Worm (Caenorhabditis elegans): ENCODE results near the gene T10C6.16.

Gene T10C6.16

ce11 chrV:16024917-16025316 is 7.9 kb downstream of the T10C6.16 start:
- no peak for TF ChIP-seq klf-2 (GFP tag; conservative IDR thresholded peaks at IDR 0.05)
- 0 out of 2 replicates have a peak, but pooled peaks have one; percentile 39 for TF ChIP-seq tab-1 (GFP tag; IDR thresholded peaks at IDR 0.05)

ce11 chrV:16024300-16024699 is 8.5 kb downstream of the T10C6.16 start, which contains the start of gene T10C6.6:
Gene T10C6.6 (plus strand): TSS chrV:16024326.
- TF ChIP-seq ref-1 (GFP tag; conservative IDR thresholded peaks at IDR 0.05) = no peak

- TF ChIP-seq med-1 (GFP tag; optimal IDR thresholded peaks at IDR 0.05; ENCODE audit: insufficient read depth) = no peak
- no peak for TF ChIP-seq ref-1 (GFP tag; conservative IDR thresholded peaks at IDR 0.05)
- TF ChIP-seq ztf-29 (GFP tag; IDR thresholded peaks at IDR 0.05) = no peak
- TF ChIP-seq ztf-23 (GFP tag; IDR thresholded peaks at IDR 0.05) = no peak
- TF ChIP-seq cog-1 (tag; optimal IDR thresholded peaks at IDR 0.05) = no peak
Observed at ce11 chrV:16023559-16023958, 9.2 kb downstream of the T10C6.16 start.

- TF ChIP-seq klf-2 (GFP tag; conservative IDR thresholded peaks at IDR 0.05) = no peak
- no peak for TF ChIP-seq ztf-23 (GFP tag; IDR thresholded peaks at IDR 0.05)
- TF ChIP-seq med-1 (GFP tag; optimal IDR thresholded peaks at IDR 0.05; ENCODE audit: insufficient read depth) = no peak
- no peak for TF ChIP-seq T22C8.4 (GFP tag; IDR thresholded peaks at IDR 0.05)
Observed at ce11 chrV:16023051-16023450, 9.8 kb downstream of the T10C6.16 start, which contains the start of gene cwc-15. Gene cwc-15 (plus strand): TSS chrV:16023351.

ce11 chrV:16022600-16022999 is 10.2 kb downstream of the T10C6.16 start:
- TF ChIP-seq T22C8.4 (GFP tag; IDR thresholded peaks at IDR 0.05) (no peak; the same call in 1 of the 2 replicates), flt-1 (GFP tag; IDR thresholded peaks at IDR 0.05) (peak; percentile 61), ztf-23 (GFP tag; IDR thresholded peaks at IDR 0.05) (0 out of 2 replicates have a peak, but pooled peaks have one; percentile 40), ref-1 (GFP tag; conservative IDR thresholded peaks at IDR 0.05) (no peak), cog-1 (tag; optimal IDR thresholded peaks at IDR 0.05) (peak; percentile 30)

- TF ChIP-seq flt-1 (GFP tag; IDR thresholded peaks at IDR 0.05) (no peak), ztf-23 (GFP tag; IDR thresholded peaks at IDR 0.05) (no peak), T22C8.4 (GFP tag; IDR thresholded peaks at IDR 0.05) (no peak), ref-1 (GFP tag; conservative IDR thresholded peaks at IDR 0.05) (no peak), ztf-29 (GFP tag; IDR thresholded peaks at IDR 0.05) (no peak), med-1 (GFP tag; optimal IDR thresholded peaks at IDR 0.05; ENCODE audit: insufficient read depth) (no peak), klf-2 (GFP tag; conservative IDR thresholded peaks at IDR 0.05) (no peak), tab-1 (GFP tag; IDR thresholded peaks at IDR 0.05) (no peak), cog-1 (tag; optimal IDR thresholded peaks at IDR 0.05) (no peak)
Observed at ce11 chrV:16020042-16020441, 12.8 kb downstream of the T10C6.16 start, which contains the start of gene srx-44. Gene srx-44 (plus strand): TSS chrV:16020342.

- TF ChIP-seq ref-1 (GFP tag; conservative IDR thresholded peaks at IDR 0.05) (no peak), med-1 (GFP tag; optimal IDR thresholded peaks at IDR 0.05; ENCODE audit: insufficient read depth) (no peak), tab-1 (GFP tag; IDR thresholded peaks at IDR 0.05) (no peak), klf-2 (GFP tag; conservative IDR thresholded peaks at IDR 0.05) (no peak), ztf-23 (GFP tag; IDR thresholded peaks at IDR 0.05) (no peak), T22C8.4 (GFP tag; IDR thresholded peaks at IDR 0.05) (no peak), cog-1 (tag; optimal IDR thresholded peaks at IDR 0.05) (no peak), flt-1 (GFP tag; IDR thresholded peaks at IDR 0.05) (no peak), ztf-29 (GFP tag; IDR thresholded peaks at IDR 0.05) (no peak)
Observed at ce11 chrV:16017671-16018070, 15.1 kb downstream of the T10C6.16 start, which contains the start of gene srx-43. Gene srx-43 (plus strand): TSS chrV:16017971.

ce11 chrV:16016977-16017376 is 15.8 kb downstream of the T10C6.16 start:
- no peak for TF ChIP-seq klf-2 (GFP tag; conservative IDR thresholded peaks at IDR 0.05)
- no peak for TF ChIP-seq flt-1 (GFP tag; IDR thresholded peaks at IDR 0.05)
- TF ChIP-seq ref-1 (GFP tag; conservative IDR thresholded peaks at IDR 0.05) = no peak
- no peak for TF ChIP-seq T22C8.4 (GFP tag; IDR thresholded peaks at IDR 0.05)
- TF ChIP-seq med-1 (GFP tag; optimal IDR thresholded peaks at IDR 0.05; ENCODE audit: insufficient read depth) = no peak
- TF ChIP-seq ztf-23 (GFP tag; IDR thresholded peaks at IDR 0.05) = no peak
- no peak for TF ChIP-seq cog-1 (tag; optimal IDR thresholded peaks at IDR 0.05)
- TF ChIP-seq ztf-29 (GFP tag; IDR thresholded peaks at IDR 0.05) = no peak
- no peak for TF ChIP-seq tab-1 (GFP tag; IDR thresholded peaks at IDR 0.05)

- TF ChIP-seq ref-1 (GFP tag; conservative IDR thresholded peaks at IDR 0.05) = no peak
- no peak for TF ChIP-seq tab-1 (GFP tag; IDR thresholded peaks at IDR 0.05)
- TF ChIP-seq ztf-29 (GFP tag; IDR thresholded peaks at IDR 0.05) = no peak
- TF ChIP-seq med-1 (GFP tag; optimal IDR thresholded peaks at IDR 0.05; ENCODE audit: insufficient read depth) = no peak
Observed at ce11 chrV:16015652-16016051, 17.2 kb downstream of the T10C6.16 start, which contains the start of gene str-232. Gene str-232 (minus strand): TSS chrV:16015752.

- no peak for TF ChIP-seq flt-1 (GFP tag; IDR thresholded peaks at IDR 0.05)
- no peak for TF ChIP-seq ztf-23 (GFP tag; IDR thresholded peaks at IDR 0.05)
- TF ChIP-seq cog-1 (tag; optimal IDR thresholded peaks at IDR 0.05) = no peak
- no peak for TF ChIP-seq klf-2 (GFP tag; conservative IDR thresholded peaks at IDR 0.05)
- no peak for TF ChIP-seq tab-1 (GFP tag; IDR thresholded peaks at IDR 0.05)
- TF ChIP-seq ref-1 (GFP tag; conservative IDR thresholded peaks at IDR 0.05) = no peak
- TF ChIP-seq T22C8.4 (GFP tag; IDR thresholded peaks at IDR 0.05) = no peak
- no peak for TF ChIP-seq med-1 (GFP tag; optimal IDR thresholded peaks at IDR 0.05; ENCODE audit: insufficient read depth)
- no peak for TF ChIP-seq ztf-29 (GFP tag; IDR thresholded peaks at IDR 0.05)
Observed at ce11 chrV:16009564-16009963, 23.2 kb downstream of the T10C6.16 start, which contains the start of gene str-233. Gene str-233 (minus strand): TSS chrV:16009664.

ce11 chrV:16007505-16007904 is 25.3 kb downstream of the T10C6.16 start, which contains the start of gene str-231:
Gene str-231 (minus strand): TSS chrV:16007605.
- TF ChIP-seq ztf-29 (GFP tag; IDR thresholded peaks at IDR 0.05) (no peak), klf-2 (GFP tag; conservative IDR thresholded peaks at IDR 0.05) (no peak), tab-1 (GFP tag; IDR thresholded peaks at IDR 0.05) (no peak), med-1 (GFP tag; optimal IDR thresholded peaks at IDR 0.05; ENCODE audit: insufficient read depth) (no peak), ref-1 (GFP tag; conservative IDR thresholded peaks at IDR 0.05) (no peak), cog-1 (tag; optimal IDR thresholded peaks at IDR 0.05) (no peak), flt-1 (GFP tag; IDR thresholded peaks at IDR 0.05) (no peak), ztf-23 (GFP tag; IDR thresholded peaks at IDR 0.05) (no peak), T22C8.4 (GFP tag; IDR thresholded peaks at IDR 0.05) (no peak)
